Fruit fly (Drosophila melanogaster) whole organism, embryonic: ENCODE data around the gene mus302.

Experiments used
- Ada2b ChIP-seq: fragments of 200-800 bp; sonication (Bioruptor generic); IDR thresholded peaks from 2 replicates; pipeline ENCODE4 v1.3.6; 2022; ENCODE audit warnings: missing biosample characterization, missing genetic modification characterization
- Awh ChIP-seq: fragments of 200-800 bp; sonication (Bioruptor generic); IDR thresholded peaks from 2 replicates; pipeline ENCODE4, ENCODE4 v1.3.6; 2022; ENCODE audit warnings: missing biosample characterization, missing genetic modification characterization
- Bdp1 ChIP-seq: fragments of 200-800 bp; sonication (Bioruptor generic); optimal IDR thresholded peaks from 3 replicates; lab custom pipeline; 2016; ENCODE audit warnings: missing biosample characterization, missing genetic modification characterization
- CG10274 ChIP-seq: fragments of 200-800 bp; sonication (Bioruptor generic); optimal IDR thresholded peaks from 3 replicates; lab custom pipeline; 2017; ENCODE audit warnings: missing biosample characterization, mild to moderate bottlenecking, missing genetic modification characterization
- CG14441 ChIP-seq: fragments of 200-800 bp; sonication (Bioruptor generic); IDR thresholded peaks from 2 replicates; pipeline ENCODE4 v1.3.6; 2022; ENCODE audit warnings: missing biosample characterization, missing genetic modification characterization
- CG16813 ChIP-seq: fragments of 200-800 bp; sonication (Bioruptor generic); IDR thresholded peaks from 3 replicates; pipeline ENCODE4 v1.3.6; 2022; ENCODE audit warnings: missing biosample characterization, missing genetic modification characterization; ENCODE audit not compliant: partially characterized antibody
- CG17186 ChIP-seq: fragments of 200-800 bp; sonication (Bioruptor generic); optimal IDR thresholded peaks from 3 replicates; lab custom pipeline; 2017; ENCODE audit warnings: missing biosample characterization, missing genetic modification reagents, missing genetic modification characterization
- CG17328 ChIP-seq: fragments of 200-800 bp; sonication (Bioruptor generic); IDR thresholded peaks from 2 replicates; pipeline ENCODE4 v1.3.6; 2022; ENCODE audit warnings: missing biosample characterization, missing genetic modification characterization
- CG32767 ChIP-seq: fragments of 200-800 bp; sonication (Bioruptor generic); IDR thresholded peaks from 2 replicates; pipeline ENCODE4 v1.3.6; 2022; ENCODE audit warnings: missing biosample characterization, missing genetic modification characterization
- CG33213 ChIP-seq: fragments of 200-800 bp; sonication (Bioruptor generic); optimal IDR thresholded peaks from 3 replicates; lab custom pipeline; 2016; ENCODE audit warnings: missing biosample characterization, missing genetic modification characterization
- CG3838 ChIP-seq: fragments of 200-800 bp; sonication (Bioruptor generic); optimal IDR thresholded peaks from 3 replicates; lab custom pipeline; 2016; ENCODE audit warnings: missing biosample characterization, missing genetic modification characterization
- CG6683 ChIP-seq: fragments of 200-800 bp; sonication (Bioruptor generic); optimal IDR thresholded peaks from 2 replicates; lab custom pipeline; 2017; ENCODE audit warnings: missing biosample characterization, mild to moderate bottlenecking, missing genetic modification characterization, missing genetic modification reagents
- CG6791 ChIP-seq: fragments of 200-800 bp; sonication (Bioruptor generic); IDR thresholded peaks from 3 replicates; pipeline ENCODE4 v1.3.6; 2022; ENCODE audit warnings: missing biosample characterization, missing genetic modification characterization; ENCODE audit not compliant: partially characterized antibody
- CG7745 ChIP-seq: fragments of 200-800 bp; sonication (Bioruptor generic); optimal IDR thresholded peaks from 2 replicates; lab custom pipeline; 2018; ENCODE audit warnings: missing biosample characterization, mild to moderate bottlenecking, missing genetic modification characterization, moderate library complexity
- CG7839 ChIP-seq: fragments of 200-800 bp; sonication (Bioruptor generic); optimal IDR thresholded peaks from 3 replicates; lab custom pipeline; 2018; ENCODE audit warnings: missing biosample characterization, mild to moderate bottlenecking, missing genetic modification characterization, moderate library complexity
- CG9876 ChIP-seq: fragments of 200-800 bp; sonication (Bioruptor generic); optimal IDR thresholded peaks from 2 replicates; lab custom pipeline; 2016; ENCODE audit warnings: missing biosample characterization, missing genetic modification characterization
- Chrac-16 ChIP-seq: fragments of 200-800 bp; sonication (Bioruptor generic); optimal IDR thresholded peaks from 3 replicates; lab custom pipeline; 2016; ENCODE audit warnings: missing biosample characterization, missing genetic modification characterization
- CkIIα-i1 ChIP-seq: fragments of 200-800 bp; sonication (Bioruptor generic); IDR thresholded peaks from 2 replicates; pipeline ENCODE4 v1.3.6; 2022; ENCODE audit warnings: missing biosample characterization, missing genetic modification characterization
- Dad ChIP-seq: fragments of 200-800 bp; sonication (Bioruptor generic); optimal IDR thresholded peaks from 3 replicates; lab custom pipeline; 2016; ENCODE audit warnings: missing biosample characterization, missing genetic modification characterization
- Fer1 ChIP-seq: fragments of 200-800 bp; sonication (Bioruptor generic); optimal IDR thresholded peaks from 2 replicates; lab custom pipeline; 2017; ENCODE audit warnings: missing biosample characterization, mild to moderate bottlenecking, missing genetic modification characterization
- Fer2 ChIP-seq: fragments of 200-800 bp; sonication (Bioruptor generic); optimal IDR thresholded peaks from 2 replicates; lab custom pipeline; 2018; ENCODE audit warnings: missing biosample characterization, mild to moderate bottlenecking, missing genetic modification characterization, moderate library complexity
- HLH3B ChIP-seq: fragments of 200-800 bp; sonication (Bioruptor generic); IDR thresholded peaks from 2 replicates; pipeline ENCODE4 v1.3.6; 2022; ENCODE audit warnings: missing biosample characterization, missing genetic modification characterization
- HmgZ ChIP-seq: fragments of 200-800 bp; sonication (Bioruptor generic); optimal IDR thresholded peaks from 2 replicates; lab custom pipeline; 2018; ENCODE audit warnings: missing biosample characterization, mild to moderate bottlenecking, missing genetic modification characterization
- MBD-R2 ChIP-seq: fragments of 200-800 bp; sonication (Bioruptor generic); IDR thresholded peaks from 2 replicates; pipeline ENCODE4 v1.3.6; 2022; ENCODE audit warnings: missing biosample characterization, missing genetic modification characterization
- NfI ChIP-seq: fragments of 200-800 bp; sonication (Bioruptor generic); optimal IDR thresholded peaks from 3 replicates; lab custom pipeline; 2018; ENCODE audit warnings: missing biosample characterization, mild to moderate bottlenecking, missing genetic modification characterization, moderate library complexity
- Optix ChIP-seq: fragments of 200-800 bp; sonication (Bioruptor generic); IDR thresholded peaks from 3 replicates; pipeline ENCODE4 v1.3.6; 2022; ENCODE audit warnings: missing biosample characterization, missing genetic modification characterization
- Rx ChIP-seq: fragments of 200-800 bp; sonication (Bioruptor generic); IDR thresholded peaks from 2 replicates; pipeline ENCODE4 v1.3.6; 2022; ENCODE audit warnings: missing biosample characterization, missing genetic modification characterization
- Side ChIP-seq: fragments of 200-800 bp; sonication (Bioruptor generic); optimal IDR thresholded peaks from 2 replicates; lab custom pipeline; 2016; ENCODE audit warnings: missing biosample characterization, missing genetic modification characterization
- ato ChIP-seq: fragments of 200-800 bp; sonication (Bioruptor generic); IDR thresholded peaks from 2 replicates; pipeline ENCODE4 v1.3.6; 2022; ENCODE audit warnings: missing biosample characterization, missing genetic modification characterization; ENCODE audit not compliant: partially characterized antibody
- br ChIP-seq: fragments of >200 bp; optimal IDR thresholded peaks from 2 replicates; lab custom pipeline; 2017
- caup ChIP-seq: fragments of 200-800 bp; sonication (Bioruptor generic); optimal IDR thresholded peaks from 3 replicates; lab custom pipeline; 2017; ENCODE audit warnings: missing biosample characterization, mild to moderate bottlenecking, missing genetic modification characterization, moderate library complexity; ENCODE audit not compliant: severe bottlenecking
- chn ChIP-seq: fragments of 200-800 bp; sonication (Bioruptor generic); optimal IDR thresholded peaks from 2 replicates; lab custom pipeline; 2016; ENCODE audit warnings: missing biosample characterization, missing genetic modification characterization
- crc ChIP-seq: fragments of 200-800 bp; sonication (Bioruptor generic); optimal IDR thresholded peaks from 2 replicates; lab custom pipeline; 2016; ENCODE audit warnings: missing biosample characterization, missing genetic modification characterization
- crol ChIP-seq: fragments of 200-800 bp; sonication (Bioruptor generic); IDR thresholded peaks from 2 replicates; pipeline ENCODE4 v1.3.6; 2022; ENCODE audit warnings: missing biosample characterization, missing genetic modification characterization
- dati ChIP-seq: fragments of 200-800 bp; sonication (Bioruptor generic); IDR thresholded peaks from 2 replicates; pipeline ENCODE4 v1.3.6; 2022; ENCODE audit warnings: missing biosample characterization, missing genetic modification characterization
- dpn ChIP-seq, 2 experiments: fragments of 200-800 bp; sonication (Bioruptor generic); optimal IDR thresholded peaks; 3 replicates each; lab custom pipeline; 2016; ENCODE audit warnings: missing biosample characterization in 2 of 2, missing genetic modification characterization in 2 of 2
- dysf ChIP-seq: fragments of 200-800 bp; sonication (Bioruptor generic); IDR thresholded peaks from 3 replicates; pipeline ENCODE4 v1.3.6; 2022; ENCODE audit warnings: missing biosample characterization, missing genetic modification characterization
- ems ChIP-seq: fragments of 200-800 bp; sonication (Bioruptor generic); optimal IDR thresholded peaks from 3 replicates; lab custom pipeline; 2016; ENCODE audit warnings: missing biosample characterization, missing genetic modification characterization
- ewg ChIP-seq: fragments of 200-800 bp; sonication (Bioruptor generic); optimal IDR thresholded peaks from 3 replicates; lab custom pipeline; 2017; ENCODE audit warnings: mild to moderate bottlenecking, missing biosample characterization, missing genetic modification reagents, missing genetic modification characterization
- ftz-f1 ChIP-seq: fragments of 200-800 bp; sonication (Bioruptor generic); optimal IDR thresholded peaks from 2 replicates; lab custom pipeline; 2016; ENCODE audit warnings: missing biosample characterization, missing genetic modification characterization
- gsb-n ChIP-seq: fragments of 200-800 bp; sonication (Bioruptor generic); optimal IDR thresholded peaks from 3 replicates; lab custom pipeline; 2018; ENCODE audit warnings: missing biosample characterization, mild to moderate bottlenecking, missing genetic modification characterization
- oc ChIP-seq: fragments of 200-800 bp; sonication (Bioruptor generic); optimal IDR thresholded peaks from 2 replicates; lab custom pipeline; 2018; ENCODE audit warnings: missing biosample characterization, mild to moderate bottlenecking, missing genetic modification characterization, moderate library complexity
- rib ChIP-seq: fragments of 200-800 bp; sonication (Bioruptor generic); IDR thresholded peaks from 2 replicates; pipeline ENCODE4 v1.3.6; 2022; ENCODE audit warnings: missing biosample characterization, missing genetic modification characterization
- sc ChIP-seq, 3 experiments: fragments of >200 bp in 2 of 3; fragments of 200-800 bp in 1 of 3; sonication (Bioruptor generic) in 1 of 3; optimal IDR thresholded peaks; 2 replicates in 2 of 3; 3 replicates in 1 of 3; lab custom pipeline; 2017; ENCODE audit warnings: mild to moderate bottlenecking in 1 of 3, missing biosample characterization in 1 of 3, missing genetic modification characterization in 1 of 3, missing genetic modification reagents in 1 of 3
- sim ChIP-seq: fragments of 200-800 bp; sonication (Bioruptor generic); IDR thresholded peaks from 2 replicates; pipeline ENCODE4 v1.3.6; 2022; ENCODE audit warnings: missing biosample characterization, missing genetic modification characterization
- sqz ChIP-seq: fragments of 200-800 bp; sonication (Bioruptor generic); optimal IDR thresholded peaks from 3 replicates; lab custom pipeline; 2018; ENCODE audit warnings: missing biosample characterization, mild to moderate bottlenecking, missing genetic modification characterization
- stwl ChIP-seq: fragments of 200-800 bp; sonication (Bioruptor generic); optimal IDR thresholded peaks from 3 replicates; lab custom pipeline; 2018; ENCODE audit warnings: missing biosample characterization, mild to moderate bottlenecking, missing genetic modification characterization, moderate library complexity
- wdn ChIP-seq: fragments of 200-800 bp; sonication (Bioruptor generic); IDR thresholded peaks from 2 replicates; pipeline ENCODE4 v1.3.6; 2022; ENCODE audit warnings: missing biosample characterization, missing genetic modification characterization
- wek ChIP-seq: fragments of 200-800 bp; sonication (Bioruptor generic); optimal IDR thresholded peaks from 3 replicates; lab custom pipeline; 2018; ENCODE audit warnings: missing biosample characterization, mild to moderate bottlenecking, missing genetic modification characterization, moderate library complexity
- wor ChIP-seq: fragments of 200-800 bp; sonication (Bioruptor generic); IDR thresholded peaks from 2 replicates; pipeline ENCODE4 v1.3.6; 2022; ENCODE audit warnings: missing biosample characterization, missing genetic modification characterization

mus302 gene

dm6 chr3L:16768001-16768652, 11.4 kb downstream of the mus302 start:
- TF ChIP-seq crol (GFP tag; lab: Robert Waterston, UW) (no peak), CG6791 (0 out of 3 replicates have a peak, but pooled peaks have one; percentile 50), CG7839 (tag; lab: Kevin White, UChicago) (peak; percentile 42), sim (GFP tag; lab: Robert Waterston, UW) (no peak), ems (GFP tag; lab: Kevin White, UChicago) (peak; percentile 6), Chrac-16 (GFP tag; lab: Kevin White, UChicago) (peak; percentile 42), crc (no peak), wek (no peak), ewg (GFP tag; lab: Kevin White, UChicago) (peak; percentile 13), wdn (GFP tag; lab: Robert Waterston, UW) (no peak), Side (GFP tag; lab: Kevin White, UChicago) (no peak), chn (no peak), HmgZ (no peak), CG9876 (GFP tag; lab: Kevin White, UChicago) (no peak), Rx (GFP tag; lab: Robert Waterston, UW) (0 out of 2 replicates have a peak, but pooled peaks have one; percentile 22), CkIIα-i1 (GFP tag; lab: Robert Waterston, UW) (no peak), stwl (tag; lab: Kevin White, UChicago) (no peak), dati (GFP tag; lab: Robert Waterston, UW) (no peak), CG3838 (GFP tag; lab: Kevin White, UChicago) (no peak), rib (GFP tag; lab: Robert Waterston, UW) (0 out of 2 replicates have a peak, but pooled peaks have one; percentile 24), dpn (GFP tag; optimal IDR thresholded peaks at IDR 0.05; lab: Kevin White, UChicago) (peak; percentile 0 to 34), CG33213 (GFP tag; lab: Kevin White, UChicago) (no peak), CG17328 (GFP tag; lab: Robert Waterston, UW) (peak; percentile 54), sc (optimal IDR thresholded peaks at IDR 0.05; lab: Kevin White, UChicago) (no peak), sc (GFP tag; optimal IDR thresholded peaks at IDR 0.05; lab: Kevin White, UChicago) (peak; percentile 0), NfI (GFP tag; lab: Kevin White, UChicago) (no peak), CG10274 (no peak), CG32767 (GFP tag; lab: Robert Waterston, UW) (no peak), HLH3B (GFP tag; lab: Robert Waterston, UW) (peak; percentile 40; the same call in 1 of the 2 replicates), br (lab: Kevin White, UChicago) (no peak), Ada2b (GFP tag; lab: Robert Waterston, UW) (no peak), CG16813 (GFP tag; lab: Robert Waterston, UW) (peak; percentile 57; the same call in 2 of the 3 replicates), sqz (GFP tag; lab: Kevin White, UChicago) (no peak), wor (GFP tag; lab: Robert Waterston, UW) (no peak), Bdp1 (GFP tag; lab: Kevin White, UChicago) (no peak), CG7745 (tag; lab: Kevin White, UChicago) (no peak), Fer1 (no peak), Optix (no peak), Awh (GFP tag; lab: Robert Waterston, UW) (no peak), CG17186 (GFP tag; lab: Kevin White, UChicago) (no peak), caup (no peak), MBD-R2 (GFP tag; lab: Robert Waterston, UW) (no peak), ftz-f1 (GFP tag; lab: Kevin White, UChicago) (no peak), CG14441 (GFP tag; lab: Robert Waterston, UW) (0 out of 2 replicates have a peak, but pooled peaks have one; percentile 44), Fer2 (tag; lab: Kevin White, UChicago) (no peak), dysf (GFP tag; lab: Robert Waterston, UW) (0 out of 3 replicates have a peak, but pooled peaks have one; percentile 9), ato (GFP tag; lab: Robert Waterston, UW) (no peak), CG6683 (GFP tag; lab: Kevin White, UChicago) (no peak), oc (tag; lab: Kevin White, UChicago) (no peak), Dad (GFP tag; lab: Kevin White, UChicago) (no peak), gsb-n (tag; lab: Kevin White, UChicago) (peak; percentile 48)
